Fruit fly (Drosophila melanogaster) Kc167 (cell line): ENCODE results near the gene Pif1A.

Experiments used
- Myc ChIP-seq: fragments of >200 bp; optimal IDR thresholded peaks from 2 replicates; lab custom pipeline; 2017; ENCODE audit warnings: missing external identifiers
- insv ChIP-seq: fragments of >200 bp; optimal IDR thresholded peaks from 3 replicates; lab custom pipeline; 2018; ENCODE audit warnings: missing external identifiers
- psq ChIP-seq: fragments of >200 bp; optimal IDR thresholded peaks from 2 replicates; lab custom pipeline; 2017; ENCODE audit warnings: missing external identifiers
- ttk ChIP-seq: sonication (Bioruptor generic); optimal IDR thresholded peaks from 2 replicates; lab custom pipeline; 2017; ENCODE audit warnings: missing external identifiers

- TF ChIP-seq insv (no peak), Myc (lab: Kevin White, UChicago) (no peak), psq (no peak), ttk (no peak)
Measured at dm6 chr3R:8850616-8851015, 49.6 kb upstream of the Pif1A start.
